Worm (Caenorhabditis elegans) whole organism, early embryonic: ENCODE data around the gene frpr-4.

Experiments used
- aly-1 ChIP-seq: sonication (generic microtip); optimal IDR thresholded peaks from 2 replicates; lab custom pipeline; 2016; ENCODE audit warnings: missing genetic modification characterization, missing compliant biosample characterization
- ama-1 ChIP-seq: fragments of 150-350 bp; optimal IDR thresholded peaks from 2 replicates; lab custom pipeline; 2014
- ets-7 ChIP-seq: sonication (generic microtip); optimal IDR thresholded peaks from 2 replicates; lab custom pipeline; 2016; ENCODE audit warnings: missing genotype, missing genetic modification characterization, missing compliant biosample characterization
- flt-1 ChIP-seq: fragments of 200-800 bp; sonication (Bioruptor generic); IDR thresholded peaks from 2 replicates; pipeline ENCODE4 v1.3.6; 2022; ENCODE audit warnings: missing genetic modification characterization, missing compliant biosample characterization
- hmbx-1 ChIP-seq: sonication (generic microtip); optimal IDR thresholded peaks from 2 replicates; lab custom pipeline; 2016; ENCODE audit warnings: mild to moderate bottlenecking, missing genetic modification characterization, missing compliant biosample characterization
- sea-1 ChIP-seq: fragments of 200-800 bp; sonication (Bioruptor generic); conservative IDR thresholded peaks from 2 replicates; pipeline ENCODE4 v1.3.6; 2022; ENCODE audit warnings: missing genetic modification characterization, missing compliant biosample characterization
- tbx-11 ChIP-seq: fragments of 200-800 bp; sonication (Bioruptor generic); IDR thresholded peaks from 2 replicates; pipeline ENCODE4 v1.3.6; 2022; ENCODE audit warnings: missing genetic modification characterization, missing compliant biosample characterization
- tbx-37 ChIP-seq: fragments of 200-800 bp; sonication (Bioruptor generic); conservative IDR thresholded peaks from 2 replicates; pipeline ENCODE4 v1.3.6; 2022; ENCODE audit warnings: missing genetic modification reagents, missing genetic modification characterization, missing compliant biosample characterization
- tra-4 ChIP-seq: sonication (generic microtip); optimal IDR thresholded peaks from 2 replicates; lab custom pipeline; 2017; ENCODE audit warnings: missing genetic modification characterization, missing compliant biosample characterization

DNA sequence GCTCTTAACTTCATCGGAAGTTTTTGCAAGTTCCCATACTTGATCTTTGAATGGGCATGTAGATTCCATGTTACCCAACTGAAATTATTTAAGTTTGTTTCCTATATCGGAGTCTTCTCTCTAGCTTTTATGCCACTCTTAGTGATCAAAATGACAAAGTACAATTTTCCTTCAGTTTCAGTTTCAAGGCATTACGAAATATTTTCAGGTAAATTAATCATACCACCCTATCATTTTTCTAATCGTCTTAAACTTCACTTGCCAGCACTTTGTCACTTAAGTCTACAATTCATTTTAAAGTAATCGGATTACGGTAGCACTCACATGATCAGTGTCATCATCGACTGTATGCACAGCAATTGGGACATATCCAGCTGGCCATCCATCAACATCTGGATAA lies 20.6 kb downstream of the frpr-4 start:
- TF ChIP-seq ets-7 (tag; lab: Kevin White, UChicago) (no peak), tra-4 (tag; lab: Kevin White, UChicago) (no peak), hmbx-1 (tag; lab: Kevin White, UChicago) (no peak), ama-1 (lab: Kevin White, UChicago) (no peak), tbx-37 (no peak), flt-1 (GFP tag; lab: Robert Waterston, UW) (no peak), aly-1 (no peak), tbx-11 (no peak), sea-1 (GFP tag; lab: Robert Waterston, UW) (no peak)
